Worm (Caenorhabditis elegans) whole organism, young adult: Measurements from ENCODE around the gene Y105C5A.1274.
"Not testable (repeated sequence)": the region's sequence is repeated elsewhere in the genome, so short reads cannot be mapped to it uniquely, and the experiment has no call there.

Experiments
- B0019.2 ChIP-seq: fragments of 200-800 bp; sonication (Bioruptor generic); conservative IDR thresholded peaks from 2 replicates; pipeline ENCODE4 v1.3.6; 2022; ENCODE audit warnings: missing genetic modification reagents, missing genetic modification characterization, missing compliant biosample characterization
- B0336.3 ChIP-seq: fragments of 200-800 bp; sonication (Bioruptor generic); IDR thresholded peaks from 2 replicates; pipeline ENCODE4 v1.3.6; 2022; ENCODE audit warnings: missing genetic modification characterization, missing compliant biosample characterization
- F23B12.7 ChIP-seq: sonication (generic microtip); optimal IDR thresholded peaks from 2 replicates; lab custom pipeline; 2017; ENCODE audit warnings: missing genetic modification characterization, mild to moderate bottlenecking, missing compliant biosample characterization, antibody characterized with exemption, moderate library complexity; ENCODE audit not compliant: insufficient read depth
- F57A8.1 ChIP-seq: fragments of 200-800 bp; sonication (Bioruptor generic); optimal IDR thresholded peaks from 2 replicates; lab custom pipeline; 2018; ENCODE audit warnings: mild to moderate bottlenecking, missing genetic modification characterization, moderate library complexity, missing compliant biosample characterization
- F57C9.4 ChIP-seq: sonication (generic microtip); optimal IDR thresholded peaks from 2 replicates; lab custom pipeline; 2017; ENCODE audit warnings: mild to moderate bottlenecking, missing genetic modification characterization, missing compliant biosample characterization
- K11D2.4 ChIP-seq: fragments of 200-800 bp; sonication (Bioruptor generic); IDR thresholded peaks from 2 replicates; pipeline ENCODE4 v1.3.6; 2022; ENCODE audit warnings: missing genetic modification reagents, missing genetic modification characterization, missing compliant biosample characterization
- T07F8.4 ChIP-seq: sonication (generic microtip); optimal IDR thresholded peaks from 2 replicates; lab custom pipeline; 2016; ENCODE audit warnings: mild to moderate bottlenecking, missing genetic modification characterization, moderate library complexity, missing compliant biosample characterization
- Y56A3A.18 ChIP-seq: fragments of 200-800 bp; sonication (Bioruptor generic); IDR thresholded peaks from 2 replicates; pipeline ENCODE4 v1.3.6; 2022; ENCODE audit warnings: missing genetic modification reagents, missing genetic modification characterization, missing compliant biosample characterization
- athp-1 ChIP-seq: sonication (generic microtip); optimal IDR thresholded peaks from 2 replicates; lab custom pipeline; 2017; ENCODE audit warnings: mild to moderate bottlenecking, missing genetic modification characterization, missing compliant biosample characterization
- attf-6 ChIP-seq: fragments of 200-800 bp; sonication (Bioruptor generic); IDR thresholded peaks from 2 replicates; pipeline ENCODE4 v1.3.6; 2022; ENCODE audit warnings: missing genetic modification reagents, missing genetic modification characterization, missing compliant biosample characterization
- ccch-3 ChIP-seq: fragments of 200-800 bp; sonication (Bioruptor generic); optimal IDR thresholded peaks from 2 replicates; lab custom pipeline; 2018; ENCODE audit warnings: mild to moderate bottlenecking, missing genetic modification characterization, missing compliant biosample characterization
- cebp-2 ChIP-seq: fragments of 200-800 bp; sonication (Bioruptor generic); IDR thresholded peaks from 2 replicates; pipeline ENCODE4 v1.3.6; 2022; ENCODE audit warnings: missing genetic modification characterization, missing compliant biosample characterization
- ceh-79 ChIP-seq: sonication (generic microtip); optimal IDR thresholded peaks from 2 replicates; lab custom pipeline; 2017; ENCODE audit warnings: mild to moderate bottlenecking, missing genetic modification characterization, missing compliant biosample characterization
- efl-1 ChIP-seq: fragments of 150-350 bp; optimal IDR thresholded peaks from 2 replicates; lab custom pipeline; 2014; ENCODE audit warnings: missing biosample characterization, missing genetic modification reagents, missing genetic modification characterization
- gei-17 ChIP-seq: fragments of 200-800 bp; sonication (Bioruptor generic); optimal IDR thresholded peaks from 2 replicates; lab custom pipeline; 2018; ENCODE audit warnings: mild to moderate bottlenecking, missing genetic modification characterization, missing compliant biosample characterization
- hlh-26 ChIP-seq: fragments of 200-800 bp; sonication (Bioruptor generic); conservative IDR thresholded peaks from 2 replicates; pipeline ENCODE4 v1.3.6; 2022; ENCODE audit warnings: missing genetic modification reagents, missing genetic modification characterization, missing compliant biosample characterization
- hrde-1 ChIP-seq: sonication (generic microtip); optimal IDR thresholded peaks from 2 replicates; lab custom pipeline; 2016; ENCODE audit warnings: missing genetic modification characterization, mild to moderate bottlenecking, missing compliant biosample characterization, moderate library complexity, missing genotype, missing genetic modification reagents, borderline replicate concordance
- lir-1 ChIP-seq: fragments of 200-800 bp; sonication (Bioruptor generic); conservative IDR thresholded peaks from 2 replicates; pipeline ENCODE4 v1.3.6; 2022; ENCODE audit warnings: missing genetic modification reagents, missing genetic modification characterization, missing compliant biosample characterization
- nfya-1 ChIP-seq: sonication (generic microtip); optimal IDR thresholded peaks from 2 replicates; lab custom pipeline; 2017; ENCODE audit warnings: antibody characterized with exemption, missing compliant biosample characterization, missing genetic modification characterization, borderline replicate concordance; ENCODE audit not compliant: insufficient read depth
- nfyb-1 ChIP-seq: fragments of 200-800 bp; sonication (Bioruptor generic); IDR thresholded peaks from 2 replicates; pipeline ENCODE4 v1.3.6; 2022; ENCODE audit warnings: missing genetic modification reagents, missing genetic modification characterization, missing compliant biosample characterization
- pha-4 ChIP-seq: fragments of 150-350 bp; sonication (generic microtip); optimal IDR thresholded peaks from 2 replicates; lab custom pipeline; 2014; ENCODE audit warnings: missing biosample characterization, missing genetic modification reagents, missing genetic modification characterization
- rcor-1 ChIP-seq: fragments of 200-800 bp; sonication (Bioruptor generic); IDR thresholded peaks from 2 replicates; pipeline ENCODE4 v1.3.6; 2022; ENCODE audit warnings: missing genetic modification reagents, missing genetic modification characterization, missing compliant biosample characterization
- sea-2 ChIP-seq: fragments of 200-800 bp; sonication (Bioruptor generic); IDR thresholded peaks from 2 replicates; pipeline ENCODE4 v1.3.6; 2022; ENCODE audit warnings: missing genetic modification characterization, missing compliant biosample characterization
- snpc-3.4 ChIP-seq: sonication (generic microtip); optimal IDR thresholded peaks from 2 replicates; lab custom pipeline; 2017; ENCODE audit warnings: missing genetic modification characterization, mild to moderate bottlenecking, missing compliant biosample characterization, antibody characterized with exemption, moderate library complexity, missing genotype, missing genetic modification reagents
- snpc-4 ChIP-seq, 5 experiments: fragments of 150-350 bp in 1 of 5; sonication (generic microtip) in 4 of 5; optimal IDR thresholded peaks; 2 replicates each; lab custom pipeline; 2014 to 2018; ENCODE audit warnings: missing genetic modification characterization in 5 of 5, missing biosample characterization in 3 of 5, antibody characterized with exemption in 2 of 5, mild to moderate bottlenecking in 2 of 5, missing compliant biosample characterization in 2 of 5, missing genotype in 2 of 5, moderate library complexity in 2 of 5, missing genetic modification reagents in 1 of 5
- tbp1 ChIP-seq: fragments of 200-800 bp; sonication (Bioruptor generic); optimal IDR thresholded peaks from 2 replicates; lab custom pipeline; 2018; ENCODE audit warnings: mild to moderate bottlenecking, missing genetic modification characterization, missing compliant biosample characterization
- tbx-9 ChIP-seq: sonication (generic microtip); optimal IDR thresholded peaks from 2 replicates; lab custom pipeline; 2016; ENCODE audit warnings: borderline replicate concordance, missing genetic modification characterization, inconsistent platforms, missing compliant biosample characterization
- zim-3 ChIP-seq: sonication (generic microtip); optimal IDR thresholded peaks from 2 replicates; lab custom pipeline; 2017; ENCODE audit warnings: mild to moderate bottlenecking, missing genetic modification characterization, moderate library complexity, missing compliant biosample characterization
- ztf-18 ChIP-seq: sonication (generic microtip); optimal IDR thresholded peaks from 2 replicates; lab custom pipeline; 2016; ENCODE audit warnings: missing genotype, mild to moderate bottlenecking, missing genetic modification characterization, missing compliant biosample characterization
- ztf-22 ChIP-seq: fragments of 200-800 bp; sonication (Bioruptor generic); optimal IDR thresholded peaks from 2 replicates; lab custom pipeline; 2018; ENCODE audit warnings: mild to moderate bottlenecking, missing genetic modification characterization, moderate library complexity, missing compliant biosample characterization
- ztf-28 ChIP-seq: fragments of 200-800 bp; sonication (Bioruptor generic); IDR thresholded peaks from 2 replicates; pipeline ENCODE4 v1.3.6; 2022; ENCODE audit warnings: missing genetic modification reagents, missing genetic modification characterization, missing compliant biosample characterization
- ztf-6 ChIP-seq: fragments of 200-800 bp; sonication (Bioruptor generic); IDR thresholded peaks from 2 replicates; pipeline ENCODE4 v1.3.6; 2022; ENCODE audit warnings: missing genetic modification reagents, missing genetic modification characterization, missing compliant biosample characterization

Y105C5A.1274 gene

ce11 chrIV:15613141-15613540, 21.4 kb upstream of the Y105C5A.1274 start:
- TF ChIP-seq tbp1 (GFP tag; lab: Kevin White, UChicago) (no peak), nfyb-1 (GFP tag; lab: Robert Waterston, UW) (no peak), B0019.2 (GFP tag; lab: Robert Waterston, UW) (no peak), ccch-3 (no peak), efl-1 (GFP tag; lab: Kevin White, UChicago) (no peak), rcor-1 (GFP tag; lab: Robert Waterston, UW) (no peak), attf-6 (peak; percentile 62; the same call in 1 of the 2 replicates), T07F8.4 (tag; lab: Kevin White, UChicago) (no peak), snpc-4 (GFP tag; optimal IDR thresholded peaks at IDR 0.05; lab: Kevin White, UChicago) (no peak), snpc-4 (tag; optimal IDR thresholded peaks at IDR 0.05; lab: Kevin White, UChicago) (peak in 3 of 4 experiments; percentile 34 to 62 (median 61)), ztf-18 (tag; lab: Kevin White, UChicago) (no peak), tbx-9 (tag; lab: Kevin White, UChicago) (no peak), zim-3 (no peak)

DNA sequence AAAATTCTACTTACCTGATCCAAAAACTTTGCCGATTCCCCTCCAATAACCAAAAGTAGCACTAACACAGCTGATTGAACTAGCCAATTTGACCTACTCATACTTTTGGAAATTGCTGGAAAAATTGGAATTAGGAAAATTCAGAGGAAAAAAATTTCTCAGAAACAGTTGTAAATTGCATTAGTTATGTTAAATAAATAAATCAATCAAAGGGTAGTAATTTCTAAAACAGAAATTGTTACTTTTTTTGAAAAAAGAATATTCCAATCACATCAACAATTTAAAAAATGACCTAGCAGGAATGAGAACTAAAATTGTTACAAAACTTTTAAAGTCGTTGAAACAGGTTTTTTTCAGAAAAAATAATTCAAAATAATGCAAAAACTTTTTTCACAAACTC, 17.6 kb upstream of the Y105C5A.1274 start, which contains the start of gene Y105C5A.8:
Gene Y105C5A.8 (minus strand): TSS at position 101 of the 400 bp plus-strand sequence.
- TF ChIP-seq lir-1 (GFP tag; lab: Robert Waterston, UW): no peak
- TF ChIP-seq hlh-26 (GFP tag; lab: Robert Waterston, UW): no peak

DNA sequence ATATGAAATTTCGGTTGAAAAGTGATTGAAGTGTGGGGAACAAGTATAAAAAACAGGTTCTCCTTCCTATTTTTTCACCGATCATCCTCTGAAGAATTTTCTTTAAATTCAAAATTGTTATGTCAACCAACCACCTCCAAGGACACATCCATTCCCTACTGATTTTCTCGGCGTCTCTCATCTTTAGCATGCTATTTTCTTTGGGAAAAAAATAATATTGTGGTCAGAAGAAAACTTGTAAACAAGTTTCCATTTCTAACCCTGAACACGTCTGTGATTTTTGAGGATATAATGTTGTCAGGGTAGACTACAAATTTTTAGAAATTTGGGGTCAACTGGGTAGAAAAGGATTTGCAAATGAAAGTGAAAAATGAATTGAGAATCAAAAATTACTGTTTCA, 16.9 kb upstream of the Y105C5A.1274 start:
- TF ChIP-seq ztf-28 (GFP tag; lab: Robert Waterston, UW): no peak

ce11 chrIV:15631217-15631616, 3.3 kb upstream of the Y105C5A.1274 start, which contains the start of gene Y105C5A.9:
TSS of gene Y105C5A.9 (plus strand) at chrIV:15631517.
- no peak for TF ChIP-seq F23B12.7 (tag; lab: Kevin White, UChicago)
- TF ChIP-seq ztf-22 (GFP tag; lab: Kevin White, UChicago): no peak
- no peak for TF ChIP-seq athp-1 (tag; lab: Kevin White, UChicago)
- no peak for TF ChIP-seq hrde-1 (tag; lab: Kevin White, UChicago)
- TF ChIP-seq sea-2: no peak
- no peak for TF ChIP-seq gei-17 (GFP tag; lab: Kevin White, UChicago)
- TF ChIP-seq pha-4 (tag; lab: Kevin White, UChicago): no peak
- TF ChIP-seq Y56A3A.18 (GFP tag; lab: Robert Waterston, UW): no peak
- TF ChIP-seq K11D2.4 (GFP tag; lab: Robert Waterston, UW): no peak
- TF ChIP-seq F57A8.1: no peak
- TF ChIP-seq ztf-6 (GFP tag; lab: Robert Waterston, UW): no peak
- TF ChIP-seq snpc-3.4: no peak
- TF ChIP-seq B0336.3 (GFP tag; lab: Robert Waterston, UW): no peak
- TF ChIP-seq ztf-18 (tag; lab: Kevin White, UChicago): no peak
- TF ChIP-seq F57C9.4: no peak

DNA sequence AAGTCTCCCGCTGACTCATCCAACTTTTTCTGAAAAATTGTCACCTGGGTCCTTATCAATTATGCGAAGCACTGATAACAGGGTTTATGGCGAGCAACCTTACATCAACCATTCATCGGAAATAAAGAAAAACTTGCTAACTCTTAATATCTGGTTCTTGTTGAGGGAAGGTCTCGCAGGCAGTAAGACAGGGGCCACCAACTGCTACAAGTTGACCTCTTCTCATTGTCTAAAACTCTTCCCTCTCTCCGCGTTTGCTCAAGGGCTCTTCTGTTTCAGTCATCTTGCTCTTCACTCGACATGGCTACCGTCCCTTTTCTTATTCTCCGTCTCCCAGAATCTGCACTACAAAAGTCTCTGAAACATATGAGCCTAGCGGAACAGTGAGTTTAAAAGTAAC, 923 bp downstream of the Y105C5A.1274 start, which contains the start of gene Y105C5A.10:
Gene Y105C5A.10 (plus strand): TSS at position 301 of the 400 bp plus-strand sequence.
- TF ChIP-seq ceh-79 (tag; lab: Kevin White, UChicago); cebp-2 (GFP tag; lab: Robert Waterston, UW); nfya-1: not testable (repeated sequence)
